Worm (Caenorhabditis elegans) whole organism, L4/young adult: ENCODE measurements around the gene F25E5.2.
"Not testable (repeated sequence)": the region's sequence is repeated elsewhere in the genome, so short reads cannot be mapped to it uniquely, and the experiment has no call there.

Source experiments
- W03F9.2 ChIP-seq: fragments of 150-350 bp; optimal IDR thresholded peaks from 2 replicates; lab custom pipeline; 2014; ENCODE audit warnings: missing biosample characterization, missing genetic modification characterization
- dao-5 ChIP-seq: sonication (generic microtip); optimal IDR thresholded peaks from 2 replicates; lab custom pipeline; 2016; ENCODE audit warnings: missing genotype, missing genetic modification characterization, moderate library complexity, missing compliant biosample characterization
- him-1 ChIP-seq: sonication (generic microtip); optimal IDR thresholded peaks from 2 replicates; lab custom pipeline; 2016; ENCODE audit warnings: missing genotype, missing genetic modification reagents, missing genetic modification characterization, missing compliant biosample characterization

Gene F25E5.2

ce11 chrV:7432441-7433146 is 22.5 kb upstream of the F25E5.2 start:
- TF ChIP-seq dao-5 (tag; lab: Kevin White, UChicago) = no peak
- TF ChIP-seq him-1 (tag; lab: Kevin White, UChicago) = no peak
- no peak for TF ChIP-seq W03F9.2 (tag; lab: Kevin White, UChicago)

ce11 chrV:7434805-7435363 is 20.2 kb upstream of the F25E5.2 start:
- TF ChIP-seq W03F9.2 (tag; lab: Kevin White, UChicago) (peak; percentile 0), him-1 (tag; lab: Kevin White, UChicago) (no peak)

ce11 chrV:7435376-7436204 is 19.5 kb upstream of the F25E5.2 start, which contains the start of the genes ddo-2 and F25E5.8:
ddo-2 (minus strand) TSS chrV:7435705.
F25E5.8 (plus strand) TSS chrV:7435930.
- TF ChIP-seq dao-5 (tag; lab: Kevin White, UChicago) = no peak
- TF ChIP-seq him-1 (tag; lab: Kevin White, UChicago) = no peak
- no peak for TF ChIP-seq W03F9.2 (tag; lab: Kevin White, UChicago)

ce11 chrV:7436509-7436908 is 18.6 kb upstream of the F25E5.2 start:
- TF ChIP-seq him-1 (tag; lab: Kevin White, UChicago) (no peak), dao-5 (tag; lab: Kevin White, UChicago) (no peak), W03F9.2 (tag; lab: Kevin White, UChicago) (no peak)

ce11 chrV:7436911-7437310 is 18.2 kb upstream of the F25E5.2 start:
- TF ChIP-seq him-1 (tag; lab: Kevin White, UChicago) (no peak), dao-5 (tag; lab: Kevin White, UChicago) (no peak), W03F9.2 (tag; lab: Kevin White, UChicago) (no peak)

ce11 chrV:7437538-7437937 is 17.6 kb upstream of the F25E5.2 start, which contains the start of gene F25E5.9:
F25E5.9 (minus strand) TSS chrV:7437919.
- no peak for TF ChIP-seq him-1 (tag; lab: Kevin White, UChicago)
- TF ChIP-seq dao-5 (tag; lab: Kevin White, UChicago) = no peak
- TF ChIP-seq W03F9.2 (tag; lab: Kevin White, UChicago) = no peak

ce11 chrV:7437985-7438384 is 17.1 kb upstream of the F25E5.2 start, which contains the start of gene F25E5.16:
F25E5.16 (plus strand) TSS chrV:7438285.
- TF ChIP-seq W03F9.2 (tag; lab: Kevin White, UChicago) (no peak), dao-5 (tag; lab: Kevin White, UChicago) (no peak), him-1 (tag; lab: Kevin White, UChicago) (no peak)

- TF ChIP-seq him-1 (tag; lab: Kevin White, UChicago) (no peak), dao-5 (tag; lab: Kevin White, UChicago) (no peak), W03F9.2 (tag; lab: Kevin White, UChicago) (no peak)
Observed at ce11 chrV:7439807-7440206, 15.3 kb upstream of the F25E5.2 start, which contains the start of gene try-13. try-13 (plus strand) TSS chrV:7440107.

ce11 chrV:7444331-7444730 is 10.8 kb upstream of the F25E5.2 start, which contains the start of gene nhr-141:
nhr-141 (plus strand) TSS chrV:7444661.
- TF ChIP-seq dao-5, W03F9.2, him-1 (tag; lab: Kevin White, UChicago): not testable (repeated sequence)

- no peak for TF ChIP-seq him-1 (tag; lab: Kevin White, UChicago)
- TF ChIP-seq dao-5 (tag; lab: Kevin White, UChicago) = no peak
- no peak for TF ChIP-seq W03F9.2 (tag; lab: Kevin White, UChicago)
Observed at ce11 chrV:7446965-7447364, 8.1 kb upstream of the F25E5.2 start, which contains the start of gene F25E5.5. F25E5.5 (plus strand) TSS chrV:7447265.

ce11 chrV:7449303-7449827 is 5.7 kb upstream of the F25E5.2 start, which contains the start of gene try-12:
try-12 (plus strand) TSS chrV:7449353.
- TF ChIP-seq W03F9.2 (tag; lab: Kevin White, UChicago) = no peak
- TF ChIP-seq dao-5 (tag; lab: Kevin White, UChicago) = no peak
- no peak for TF ChIP-seq him-1 (tag; lab: Kevin White, UChicago)

- TF ChIP-seq W03F9.2 (tag; lab: Kevin White, UChicago) (no peak), dao-5 (tag; lab: Kevin White, UChicago) (no peak), him-1 (tag; lab: Kevin White, UChicago) (no peak)
Observed at ce11 chrV:7451421-7451820, 3.7 kb upstream of the F25E5.2 start, which contains the start of gene try-11. try-11 (plus strand) TSS chrV:7451721.
